Fruit fly (Drosophila melanogaster) whole organism, embryonic: ENCODE results near the gene CG10089.

ENCODE experiments used
- CG12299 ChIP-seq: fragments of 200-800 bp; sonication (Bioruptor generic); optimal IDR thresholded peaks from 2 replicates; lab custom pipeline; 2018; ENCODE audit warnings: missing biosample characterization, mild to moderate bottlenecking, missing genetic modification characterization
- CG12391 ChIP-seq: fragments of 200-800 bp; sonication (Bioruptor generic); optimal IDR thresholded peaks from 3 replicates; lab custom pipeline; 2018; ENCODE audit warnings: missing biosample characterization, mild to moderate bottlenecking, missing genetic modification characterization, moderate library complexity
- CG12744 ChIP-seq: fragments of 200-800 bp; sonication (Bioruptor generic); optimal IDR thresholded peaks from 2 replicates; lab custom pipeline; 2016; ENCODE audit warnings: missing biosample characterization, missing genetic modification characterization
- CG13775 ChIP-seq: fragments of 200-800 bp; sonication (Bioruptor generic); optimal IDR thresholded peaks from 3 replicates; lab custom pipeline; 2017; ENCODE audit warnings: missing biosample characterization, mild to moderate bottlenecking, missing genetic modification characterization
- CG13894 ChIP-seq: fragments of 200-800 bp; sonication (Bioruptor generic); optimal IDR thresholded peaks from 3 replicates; lab custom pipeline; 2018; ENCODE audit warnings: missing biosample characterization, mild to moderate bottlenecking, missing genetic modification characterization, moderate library complexity
- CG14710 ChIP-seq: fragments of 200-800 bp; sonication (Bioruptor generic); optimal IDR thresholded peaks from 3 replicates; lab custom pipeline; 2019; ENCODE audit warnings: missing biosample characterization, mild to moderate bottlenecking, missing genetic modification characterization, moderate library complexity
- CG15514 ChIP-seq: fragments of 200-800 bp; sonication (Bioruptor generic); optimal IDR thresholded peaks from 3 replicates; lab custom pipeline; 2017; ENCODE audit warnings: missing biosample characterization, missing genetic modification characterization, mild to moderate bottlenecking, moderate library complexity, missing genetic modification reagents
- CG17186 ChIP-seq: fragments of 200-800 bp; sonication (Bioruptor generic); optimal IDR thresholded peaks from 3 replicates; lab custom pipeline; 2017; ENCODE audit warnings: missing biosample characterization, missing genetic modification reagents, missing genetic modification characterization
- CG2712 ChIP-seq: fragments of 200-800 bp; optimal IDR thresholded peaks from 3 replicates; lab custom pipeline; 2019; ENCODE audit warnings: missing biosample characterization, mild to moderate bottlenecking, missing genetic modification characterization, moderate library complexity
- CG31224 ChIP-seq: fragments of 200-800 bp; sonication (Bioruptor generic); IDR thresholded peaks from 2 replicates; pipeline ENCODE4 v1.3.6; 2022; ENCODE audit warnings: missing biosample characterization, missing genetic modification characterization
- CG31388 ChIP-seq: fragments of 200-800 bp; sonication (Bioruptor generic); optimal IDR thresholded peaks from 2 replicates; lab custom pipeline; 2016; ENCODE audit warnings: missing biosample characterization, missing genetic modification characterization
- CG33213 ChIP-seq: fragments of 200-800 bp; sonication (Bioruptor generic); optimal IDR thresholded peaks from 3 replicates; lab custom pipeline; 2016; ENCODE audit warnings: missing biosample characterization, missing genetic modification characterization
- CG34422 ChIP-seq: fragments of 200-800 bp; sonication (Bioruptor generic); IDR thresholded peaks from 3 replicates; pipeline ENCODE4 v1.3.6; 2022; ENCODE audit warnings: missing biosample characterization, missing genetic modification characterization
- CG4404 ChIP-seq: fragments of 200-800 bp; sonication (Bioruptor generic); IDR thresholded peaks from 2 replicates; pipeline ENCODE4 v1.3.6; 2022; ENCODE audit warnings: missing biosample characterization, missing genetic modification characterization
- CG6272 ChIP-seq: fragments of 200-800 bp; sonication (Bioruptor generic); IDR thresholded peaks from 2 replicates; pipeline ENCODE4 v1.3.6; 2022; ENCODE audit warnings: missing biosample characterization, missing genetic modification characterization
- CG6765 ChIP-seq: fragments of 200-800 bp; sonication (Bioruptor generic); optimal IDR thresholded peaks from 3 replicates; lab custom pipeline; 2017; ENCODE audit warnings: missing biosample characterization, mild to moderate bottlenecking, missing genetic modification characterization
- Drgx ChIP-seq: fragments of 200-800 bp; sonication (Bioruptor generic); IDR thresholded peaks from 2 replicates; pipeline ENCODE4 v1.3.6; 2022; ENCODE audit warnings: missing biosample characterization, missing genetic modification characterization
- E2f1 ChIP-seq: fragments of 200-800 bp; sonication (Bioruptor generic); IDR thresholded peaks from 2 replicates; pipeline ENCODE4 v1.3.6; 2022; ENCODE audit warnings: missing biosample characterization, missing genetic modification characterization
- Elba2 ChIP-seq: fragments of 200-800 bp; sonication (Bioruptor generic); optimal IDR thresholded peaks from 3 replicates; lab custom pipeline; 2016; ENCODE audit warnings: missing biosample characterization, missing genetic modification characterization
- Ets65A ChIP-seq: fragments of 200-800 bp; sonication (Bioruptor generic); peaks from one replicate; lab custom pipeline; 2016; ENCODE audit warnings: missing biosample characterization, missing genetic modification characterization
- H2.0 ChIP-seq: fragments of 200-800 bp; sonication (Bioruptor generic); IDR thresholded peaks from 2 replicates; pipeline ENCODE4 v1.3.6; 2022; ENCODE audit warnings: missing biosample characterization, missing genetic modification characterization
- Kr ChIP-seq: fragments of 200-800 bp; sonication (Bioruptor generic); optimal IDR thresholded peaks from 2 replicates; lab custom pipeline; 2017; ENCODE audit warnings: missing biosample characterization, mild to moderate bottlenecking, missing genetic modification characterization
- MTF-1 ChIP-seq: fragments of 200-800 bp; sonication (Bioruptor generic); optimal IDR thresholded peaks from 2 replicates; lab custom pipeline; 2018; ENCODE audit warnings: missing biosample characterization, mild to moderate bottlenecking, missing genetic modification characterization, borderline replicate concordance
- Max ChIP-seq: fragments of 200-800 bp; sonication (Bioruptor generic); optimal IDR thresholded peaks from 2 replicates; lab custom pipeline; 2016; ENCODE audit warnings: missing biosample characterization, mild to moderate bottlenecking, missing genetic modification characterization
- NK7.1 ChIP-seq: fragments of 200-800 bp; sonication (Bioruptor generic); optimal IDR thresholded peaks from 3 replicates; lab custom pipeline; 2016; ENCODE audit warnings: missing biosample characterization, missing genetic modification characterization
- Opbp ChIP-seq: fragments of 200-800 bp; sonication (Bioruptor generic); IDR thresholded peaks from 3 replicates; pipeline ENCODE4 v1.3.6; 2022; ENCODE audit warnings: missing biosample characterization, missing genetic modification characterization; ENCODE audit not compliant: partially characterized antibody
- Pdp1 ChIP-seq, 2 experiments: fragments of 200-800 bp; sonication (Bioruptor generic); optimal IDR thresholded peaks; 3 replicates each; lab custom pipeline; 2016; ENCODE audit warnings: missing biosample characterization in 2 of 2, missing genetic modification characterization in 2 of 2, mild to moderate bottlenecking in 1 of 2, moderate library complexity in 1 of 2
- Sry-β ChIP-seq: fragments of 200-800 bp; sonication (Bioruptor generic); optimal IDR thresholded peaks from 2 replicates; lab custom pipeline; 2018; ENCODE audit warnings: missing biosample characterization, mild to moderate bottlenecking, missing genetic modification characterization, moderate library complexity
- Ssrp ChIP-seq: fragments of 200-800 bp; sonication (Bioruptor generic); optimal IDR thresholded peaks from 2 replicates; lab custom pipeline; 2018; ENCODE audit warnings: missing biosample characterization, mild to moderate bottlenecking, missing genetic modification characterization, moderate library complexity
- Trl ChIP-seq, 3 experiments: fragments of >200 bp in 2 of 3; fragments of 200-800 bp in 1 of 3; sonication (Bioruptor generic) in 1 of 3; optimal IDR thresholded peaks; 2 replicates in 1 of 3; 3 replicates in 2 of 3; lab custom pipeline; 2016 to 2017; ENCODE audit warnings: missing biosample characterization in 1 of 3, missing genetic modification characterization in 1 of 3
- Xrp1 ChIP-seq: fragments of 200-800 bp; sonication (Bioruptor generic); IDR thresholded peaks from 2 replicates; pipeline ENCODE4 v1.3.6; 2022; ENCODE audit warnings: missing biosample characterization, missing genetic modification characterization
- YL-1 ChIP-seq: fragments of 200-800 bp; sonication (Bioruptor generic); optimal IDR thresholded peaks from 3 replicates; lab custom pipeline; 2017; ENCODE audit warnings: missing biosample characterization, mild to moderate bottlenecking, missing genetic modification characterization
- ash1 ChIP-seq: fragments of 200-800 bp; sonication (Bioruptor generic); optimal IDR thresholded peaks from 2 replicates; lab custom pipeline; 2018; ENCODE audit warnings: missing biosample characterization, mild to moderate bottlenecking, missing genetic modification characterization
- bowl ChIP-seq: fragments of 200-800 bp; sonication (Bioruptor generic); IDR thresholded peaks from 2 replicates; pipeline ENCODE4 v1.3.6; 2022; ENCODE audit warnings: missing biosample characterization, missing genetic modification characterization
- ci ChIP-seq: fragments of 200-800 bp; sonication (Bioruptor generic); IDR thresholded peaks from 3 replicates; pipeline ENCODE4 v1.3.6; 2022; ENCODE audit warnings: missing biosample characterization, missing genetic modification characterization
- dan ChIP-seq: fragments of 200-800 bp; sonication (Bioruptor generic); IDR thresholded peaks from 2 replicates; pipeline ENCODE4 v1.3.6; 2022; ENCODE audit warnings: missing biosample characterization, missing genetic modification characterization
- dmrt11E ChIP-seq: fragments of 200-800 bp; sonication (Bioruptor generic); optimal IDR thresholded peaks from 3 replicates; lab custom pipeline; 2018; ENCODE audit warnings: missing biosample characterization, mild to moderate bottlenecking, missing genetic modification characterization, moderate library complexity
- eve ChIP-seq, 2 experiments: fragments of >200 bp; optimal IDR thresholded peaks; 2 replicates each; lab custom pipeline; 2017; ENCODE audit warnings: missing biosample characterization in 2 of 2, missing genetic modification characterization in 2 of 2
- ewg ChIP-seq: fragments of 200-800 bp; sonication (Bioruptor generic); optimal IDR thresholded peaks from 3 replicates; lab custom pipeline; 2017; ENCODE audit warnings: mild to moderate bottlenecking, missing biosample characterization, missing genetic modification reagents, missing genetic modification characterization
- gce ChIP-seq: fragments of 200-800 bp; sonication (Bioruptor generic); IDR thresholded peaks from 3 replicates; pipeline ENCODE4 v1.3.6; 2022; ENCODE audit warnings: missing biosample characterization, missing genetic modification characterization
- grn ChIP-seq: fragments of 200-800 bp; sonication (Bioruptor generic); optimal IDR thresholded peaks from 3 replicates; lab custom pipeline; 2017; ENCODE audit warnings: missing biosample characterization, missing genetic modification characterization
- lbe ChIP-seq: fragments of 200-800 bp; sonication (Bioruptor generic); optimal IDR thresholded peaks from 2 replicates; lab custom pipeline; 2016; ENCODE audit warnings: missing biosample characterization, mild to moderate bottlenecking, missing genetic modification characterization
- nau ChIP-seq: fragments of 200-800 bp; sonication (Bioruptor generic); optimal IDR thresholded peaks from 3 replicates; lab custom pipeline; 2017; ENCODE audit warnings: missing biosample characterization, mild to moderate bottlenecking, missing genetic modification characterization, missing genetic modification reagents
- org-1 ChIP-seq: fragments of 200-800 bp; sonication (Bioruptor generic); optimal IDR thresholded peaks from 2 replicates; lab custom pipeline; 2017; ENCODE audit warnings: missing biosample characterization, missing genetic modification characterization
- pzg ChIP-seq: fragments of 200-800 bp; sonication (Bioruptor generic); optimal IDR thresholded peaks from 3 replicates; lab custom pipeline; 2018; ENCODE audit warnings: missing biosample characterization, mild to moderate bottlenecking, missing genetic modification characterization, moderate library complexity
- run ChIP-seq: fragments of 200-800 bp; sonication (Bioruptor generic); optimal IDR thresholded peaks from 3 replicates; lab custom pipeline; 2018; ENCODE audit warnings: missing biosample characterization, mild to moderate bottlenecking, missing genetic modification characterization
- shn ChIP-seq: fragments of 200-800 bp; sonication (Bioruptor generic); optimal IDR thresholded peaks from 3 replicates; lab custom pipeline; 2016; ENCODE audit warnings: missing biosample characterization, missing genetic modification characterization
- so ChIP-seq: fragments of 200-800 bp; sonication (Bioruptor generic); IDR thresholded peaks from 3 replicates; pipeline ENCODE4 v1.3.6; 2022; ENCODE audit warnings: missing biosample characterization, missing genetic modification characterization
- unc-4 ChIP-seq: fragments of 200-800 bp; sonication (Bioruptor generic); IDR thresholded peaks from 2 replicates; pipeline ENCODE4 v1.3.6; 2022; ENCODE audit warnings: missing biosample characterization, missing genetic modification characterization; ENCODE audit not compliant: partially characterized antibody
- wdn ChIP-seq: fragments of 200-800 bp; sonication (Bioruptor generic); IDR thresholded peaks from 2 replicates; pipeline ENCODE4 v1.3.6; 2022; ENCODE audit warnings: missing biosample characterization, missing genetic modification characterization

CG10089 gene

DNA sequence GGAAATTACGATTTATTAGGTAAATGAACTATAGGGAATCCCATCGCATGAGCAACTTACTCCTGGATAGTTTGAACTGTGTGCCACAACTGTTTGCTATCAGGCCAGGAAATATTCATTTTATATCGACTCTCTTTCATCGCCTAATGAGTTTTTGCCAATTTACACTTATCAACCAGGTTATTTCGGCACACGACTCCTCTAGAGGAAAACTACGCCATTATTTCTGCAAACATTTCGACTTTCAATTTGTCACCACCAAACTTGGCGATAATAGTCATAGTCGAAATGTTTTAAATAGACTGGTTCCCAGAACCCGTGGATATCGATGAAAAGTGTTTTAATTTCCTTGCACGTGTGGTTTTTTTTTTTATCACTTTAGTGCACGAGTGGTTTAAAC lies 37.6 kb downstream of the CG10089 start, which contains the start of gene CG10154:
Gene CG10154 (minus strand): TSS at position 101 of the 400 bp plus-strand sequence.
- TF ChIP-seq dmrt11E = no peak
- no peak for TF ChIP-seq CG31388 (GFP tag; lab: Kevin White, UChicago)
- TF ChIP-seq Ssrp (tag; lab: Kevin White, UChicago) = no peak
- no peak for TF ChIP-seq CG17186 (GFP tag; lab: Kevin White, UChicago)
- TF ChIP-seq unc-4 (GFP tag; lab: Robert Waterston, UW) = no peak
- no peak for TF ChIP-seq CG34422 (GFP tag; lab: Robert Waterston, UW)
- no peak for TF ChIP-seq org-1 (GFP tag; lab: Kevin White, UChicago)
- TF ChIP-seq nau (GFP tag; lab: Kevin White, UChicago) = no peak
- TF ChIP-seq Max = no peak
- no peak for TF ChIP-seq CG2712 (tag; lab: Kevin White, UChicago)
- no peak for TF ChIP-seq CG13894 (tag; lab: Kevin White, UChicago)
- TF ChIP-seq YL-1 (GFP tag; lab: Kevin White, UChicago) = no peak
- no peak for TF ChIP-seq CG6272 (GFP tag; lab: Robert Waterston, UW)
- no peak for TF ChIP-seq pzg
- TF ChIP-seq bowl = no peak
- TF ChIP-seq gce = no peak
- no peak for TF ChIP-seq E2f1 (GFP tag; lab: Robert Waterston, UW)
- no peak for TF ChIP-seq CG4404
- TF ChIP-seq ewg = no peak
- no peak for TF ChIP-seq Xrp1 (GFP tag; lab: Robert Waterston, UW)

DNA sequence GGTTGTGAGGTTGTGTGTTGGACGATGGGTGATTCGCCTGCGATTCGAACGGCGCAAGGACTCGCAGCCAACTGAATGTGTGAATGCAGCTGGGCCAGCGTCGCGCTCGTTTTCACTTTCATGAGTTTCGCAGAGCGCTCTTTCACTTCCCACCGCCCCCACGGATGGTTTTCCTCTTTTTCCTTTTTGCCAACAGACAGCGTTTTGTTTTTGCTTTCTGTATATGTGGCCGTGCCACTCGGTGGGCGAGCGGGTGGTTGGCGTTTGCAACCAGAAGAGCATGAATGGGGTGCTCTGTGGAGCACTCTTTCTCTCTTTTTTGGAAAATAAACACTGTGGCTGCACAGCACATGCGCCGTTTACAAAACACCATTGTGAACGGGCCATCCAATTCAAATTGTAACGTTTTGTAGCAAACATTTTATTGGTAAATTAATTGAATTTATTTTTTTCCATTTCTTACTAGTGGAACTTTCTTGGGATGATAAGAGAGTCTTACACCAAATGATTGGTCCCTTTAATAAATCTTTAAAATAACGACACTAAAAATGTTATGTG lies 39.3 kb downstream of the CG10089 start, which contains the start of gene CG10713:
Gene CG10713 (minus strand): TSS at position 60 of the 558 bp plus-strand sequence.
- TF ChIP-seq dan = no peak
- TF ChIP-seq H2.0 (GFP tag; lab: Robert Waterston, UW) = no peak
- no peak for TF ChIP-seq CG12299 (tag; lab: Kevin White, UChicago)
- no peak for TF ChIP-seq grn (GFP tag; lab: Kevin White, UChicago)
- no peak for TF ChIP-seq Sry-β (GFP tag; lab: Kevin White, UChicago)
- TF ChIP-seq lbe (GFP tag; lab: Kevin White, UChicago) = no peak
- no peak for TF ChIP-seq CG33213 (GFP tag; lab: Kevin White, UChicago)
- no peak for TF ChIP-seq Kr (GFP tag; lab: Kevin White, UChicago)
- TF ChIP-seq shn (GFP tag; lab: Kevin White, UChicago) = no peak
- no peak for TF ChIP-seq CG6765 (GFP tag; lab: Kevin White, UChicago)
- no peak for TF ChIP-seq CG31224 (GFP tag; lab: Robert Waterston, UW)
- TF ChIP-seq MTF-1 (GFP tag; lab: Kevin White, UChicago) = no peak
- TF ChIP-seq eve (GFP tag; optimal IDR thresholded peaks at IDR 0.05; lab: Kevin White, UChicago) = no peak
- peak; percentile 51 to 54 for TF ChIP-seq Trl (optimal IDR thresholded peaks at IDR 0.05; lab: Kevin White, UChicago)
- no peak for TF ChIP-seq Trl (GFP tag; optimal IDR thresholded peaks at IDR 0.05; lab: Kevin White, UChicago)
- no peak for TF ChIP-seq CG13775
- no peak for TF ChIP-seq NK7.1 (GFP tag; lab: Kevin White, UChicago)
- TF ChIP-seq Opbp = 0 out of 3 replicates have a peak, but pooled peaks have one; percentile 27
- TF ChIP-seq CG12391 (tag; lab: Kevin White, UChicago) = no peak
- TF ChIP-seq so (GFP tag; lab: Robert Waterston, UW) = 0 out of 3 replicates have a peak, but pooled peaks have one; percentile 13
- no peak for TF ChIP-seq CG12744 (GFP tag; lab: Kevin White, UChicago)
- no peak for TF ChIP-seq run
- TF ChIP-seq CG15514 (GFP tag; lab: Kevin White, UChicago) = no peak
- no peak for TF ChIP-seq ash1 (GFP tag; lab: Kevin White, UChicago)
- no peak for TF ChIP-seq Ets65A
- TF ChIP-seq ci = 0 out of 3 replicates have a peak, but pooled peaks have one; percentile 8
- no peak for TF ChIP-seq Elba2 (GFP tag; lab: Kevin White, UChicago)
- TF ChIP-seq CG14710 = no peak
- no peak for TF ChIP-seq wdn
- peak; percentile 74 for TF ChIP-seq Drgx (GFP tag; lab: Robert Waterston, UW)
- TF ChIP-seq Pdp1 (GFP tag; optimal IDR thresholded peaks at IDR 0.05; lab: Kevin White, UChicago) = no peak
